Worm (Caenorhabditis elegans): Measurements from ENCODE around the gene F40F8.1.

DNA sequence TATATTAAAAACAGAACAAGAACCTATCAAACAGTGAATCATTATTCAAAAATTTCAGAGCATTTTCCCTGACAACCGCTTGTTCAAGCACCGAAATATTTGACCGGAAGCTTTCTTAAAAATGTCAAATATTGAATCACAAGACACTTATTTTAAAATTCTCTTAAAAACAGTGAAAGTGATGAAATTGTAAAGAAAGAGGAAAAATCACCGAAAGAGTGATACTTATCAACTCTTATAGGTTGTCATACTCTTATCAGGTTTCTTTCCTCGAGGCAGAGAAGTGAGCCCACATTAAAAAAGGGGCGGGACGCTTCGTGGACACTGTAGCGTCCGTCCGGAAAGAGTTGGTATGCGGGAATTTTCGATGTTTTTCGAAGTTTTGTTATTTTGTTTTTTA lies 26.3 kb downstream of the F40F8.1 start:
- TF ChIP-seq him-1 (tag; optimal IDR thresholded peaks at IDR 0.05) (no peak), dao-5 (tag; optimal IDR thresholded peaks at IDR 0.05) (no peak)

Measured in whole organism, L4/young adult.